Fruit fly (Drosophila melanogaster) S2 (cell line): ENCODE measurements around the gene CG10752.

Source experiments
- CG8478 ChIP-seq: fragments of >200 bp; optimal IDR thresholded peaks from 2 replicates; lab custom pipeline; 2018
- CTCF ChIP-seq, 2 experiments: fragments of >200 bp; optimal IDR thresholded peaks; 2 replicates each; lab custom pipeline; 2018

- no peak for TF ChIP-seq CG8478
- peak; percentile 40 to 62 for TF ChIP-seq CTCF (optimal IDR thresholded peaks at IDR 0.05; lab: Kevin White, UChicago)
Measured at dm6 chr3L:12949386-12949785, 5.1 kb downstream of the CG10752 start.
